Fruit fly (Drosophila melanogaster) whole organism, embryonic: ENCODE measurements around the gene Rpn12.

Experiments used
- BtbVII ChIP-seq: fragments of 200-800 bp; sonication (Bioruptor generic); optimal IDR thresholded peaks from 3 replicates; lab custom pipeline; 2017; ENCODE audit warnings: missing biosample characterization, mild to moderate bottlenecking, missing genetic modification characterization
- CG10267 ChIP-seq: fragments of 200-800 bp; sonication (Bioruptor generic); optimal IDR thresholded peaks from 2 replicates; lab custom pipeline; 2018; ENCODE audit warnings: missing biosample characterization, mild to moderate bottlenecking, missing genetic modification characterization, moderate library complexity
- CG10543 ChIP-seq: fragments of 200-800 bp; sonication (Bioruptor generic); optimal IDR thresholded peaks from 3 replicates; lab custom pipeline; 2017; ENCODE audit warnings: missing biosample characterization, mild to moderate bottlenecking, missing genetic modification characterization, moderate library complexity
- CG12391 ChIP-seq: fragments of 200-800 bp; sonication (Bioruptor generic); optimal IDR thresholded peaks from 3 replicates; lab custom pipeline; 2018; ENCODE audit warnings: missing biosample characterization, mild to moderate bottlenecking, missing genetic modification characterization, moderate library complexity
- CG13424 ChIP-seq: fragments of 200-800 bp; sonication (Bioruptor generic); optimal IDR thresholded peaks from 2 replicates; lab custom pipeline; 2019; ENCODE audit warnings: missing biosample characterization, mild to moderate bottlenecking, missing genetic modification characterization, moderate library complexity
- CG1603 ChIP-seq: fragments of 200-800 bp; sonication (Bioruptor generic); optimal IDR thresholded peaks from 2 replicates; lab custom pipeline; 2019; ENCODE audit warnings: missing biosample characterization, mild to moderate bottlenecking, missing genetic modification characterization, moderate library complexity
- CG16815 ChIP-seq: fragments of 200-800 bp; sonication (Bioruptor generic); optimal IDR thresholded peaks from 3 replicates; lab custom pipeline; 2017; ENCODE audit warnings: missing biosample characterization, mild to moderate bottlenecking, missing genetic modification characterization
- CG18764 ChIP-seq: fragments of 200-800 bp; sonication (Bioruptor generic); optimal IDR thresholded peaks from 3 replicates; lab custom pipeline; 2016; ENCODE audit warnings: missing biosample characterization, missing genetic modification characterization
- CG2678 ChIP-seq: fragments of 200-800 bp; sonication (Bioruptor generic); optimal IDR thresholded peaks from 3 replicates; lab custom pipeline; 2019; ENCODE audit warnings: missing biosample characterization, mild to moderate bottlenecking, missing genetic modification characterization, moderate library complexity
- CG3407 ChIP-seq: fragments of 200-800 bp; sonication (Bioruptor generic); optimal IDR thresholded peaks from 2 replicates; lab custom pipeline; 2018; ENCODE audit warnings: missing biosample characterization, mild to moderate bottlenecking, missing genetic modification characterization
- CG3847 ChIP-seq: fragments of 200-800 bp; sonication (Bioruptor generic); IDR thresholded peaks from 2 replicates; pipeline ENCODE4 v1.3.6; 2022; ENCODE audit warnings: missing biosample characterization, missing genetic modification characterization
- CG3995 ChIP-seq: fragments of 200-800 bp; sonication (Bioruptor generic); optimal IDR thresholded peaks from 3 replicates; lab custom pipeline; 2016; ENCODE audit warnings: missing biosample characterization, missing genetic modification characterization
- CG6683 ChIP-seq: fragments of 200-800 bp; sonication (Bioruptor generic); optimal IDR thresholded peaks from 2 replicates; lab custom pipeline; 2017; ENCODE audit warnings: missing biosample characterization, mild to moderate bottlenecking, missing genetic modification characterization, missing genetic modification reagents
- CG8944 ChIP-seq: fragments of 200-800 bp; sonication (Bioruptor generic); optimal IDR thresholded peaks from 3 replicates; lab custom pipeline; 2016; ENCODE audit warnings: missing biosample characterization, missing genetic modification characterization
- CG9215 ChIP-seq: fragments of 200-800 bp; sonication (Bioruptor generic); IDR thresholded peaks from 2 replicates; pipeline ENCODE4 v1.3.6; 2022; ENCODE audit warnings: missing biosample characterization, missing genetic modification characterization
- Chrac-16 ChIP-seq: fragments of 200-800 bp; sonication (Bioruptor generic); optimal IDR thresholded peaks from 3 replicates; lab custom pipeline; 2016; ENCODE audit warnings: missing biosample characterization, missing genetic modification characterization
- CoRest ChIP-seq: fragments of 200-800 bp; sonication (Bioruptor generic); optimal IDR thresholded peaks from 3 replicates; lab custom pipeline; 2018; ENCODE audit warnings: missing biosample characterization, mild to moderate bottlenecking, missing genetic modification characterization, moderate library complexity
- D19A ChIP-seq: fragments of 200-800 bp; optimal IDR thresholded peaks from 3 replicates; lab custom pipeline; 2019; ENCODE audit warnings: missing biosample characterization, mild to moderate bottlenecking, missing genetic modification characterization, moderate library complexity
- Dfd ChIP-seq, 2 experiments: fragments of >200 bp; optimal IDR thresholded peaks; 2 replicates each; lab custom pipeline; 2017; ENCODE audit warnings: missing biosample characterization in 2 of 2, missing genetic modification characterization in 2 of 2
- Dip3 ChIP-seq: fragments of 200-800 bp; sonication (Bioruptor generic); optimal IDR thresholded peaks from 3 replicates; lab custom pipeline; 2016; ENCODE audit warnings: missing biosample characterization, missing genetic modification characterization
- E2f2 ChIP-seq: fragments of 200-800 bp; sonication (Bioruptor generic); IDR thresholded peaks from 2 replicates; pipeline ENCODE4 v1.3.6; 2022; ENCODE audit warnings: missing biosample characterization, missing genetic modification characterization
- ERR ChIP-seq: fragments of 200-800 bp; sonication (Bioruptor generic); optimal IDR thresholded peaks from 2 replicates; lab custom pipeline; 2016; ENCODE audit warnings: missing biosample characterization, missing genetic modification characterization
- Ets97D ChIP-seq: fragments of 200-800 bp; sonication (Bioruptor generic); optimal IDR thresholded peaks from 3 replicates; lab custom pipeline; 2016; ENCODE audit warnings: missing biosample characterization, missing genetic modification characterization
- Lim3 ChIP-seq: fragments of 200-800 bp; sonication (Bioruptor generic); IDR thresholded peaks from 2 replicates; pipeline ENCODE4 v1.3.6; 2022; ENCODE audit warnings: missing biosample characterization, missing genetic modification characterization
- Nf-YB ChIP-seq: fragments of 200-800 bp; sonication (Bioruptor generic); optimal IDR thresholded peaks from 3 replicates; lab custom pipeline; 2019; ENCODE audit warnings: missing biosample characterization, mild to moderate bottlenecking, missing genetic modification characterization, moderate library complexity
- Nf-YC ChIP-seq: fragments of 200-800 bp; optimal IDR thresholded peaks from 3 replicates; lab custom pipeline; 2019; ENCODE audit warnings: missing biosample characterization, mild to moderate bottlenecking, missing genetic modification characterization, moderate library complexity
- Opbp ChIP-seq: fragments of 200-800 bp; sonication (Bioruptor generic); IDR thresholded peaks from 3 replicates; pipeline ENCODE4 v1.3.6; 2022; ENCODE audit warnings: missing biosample characterization, missing genetic modification characterization; ENCODE audit not compliant: partially characterized antibody
- Side ChIP-seq: fragments of 200-800 bp; sonication (Bioruptor generic); optimal IDR thresholded peaks from 2 replicates; lab custom pipeline; 2016; ENCODE audit warnings: missing biosample characterization, missing genetic modification characterization
- Sry-δ ChIP-seq: fragments of 200-800 bp; sonication (Bioruptor generic); optimal IDR thresholded peaks from 2 replicates; lab custom pipeline; 2016; ENCODE audit warnings: missing biosample characterization, missing genetic modification characterization
- Trl ChIP-seq, 3 experiments: fragments of >200 bp in 2 of 3; fragments of 200-800 bp in 1 of 3; sonication (Bioruptor generic) in 1 of 3; optimal IDR thresholded peaks; 2 replicates in 1 of 3; 3 replicates in 2 of 3; lab custom pipeline; 2016 to 2017; ENCODE audit warnings: missing biosample characterization in 1 of 3, missing genetic modification characterization in 1 of 3
- amos ChIP-seq: fragments of 200-800 bp; sonication (Bioruptor generic); IDR thresholded peaks from 2 replicates; pipeline ENCODE4 v1.3.6; 2022; ENCODE audit warnings: missing biosample characterization, missing genetic modification characterization; ENCODE audit not compliant: partially characterized antibody
- ato ChIP-seq: fragments of 200-800 bp; sonication (Bioruptor generic); IDR thresholded peaks from 2 replicates; pipeline ENCODE4 v1.3.6; 2022; ENCODE audit warnings: missing biosample characterization, missing genetic modification characterization; ENCODE audit not compliant: partially characterized antibody
- br ChIP-seq: fragments of >200 bp; optimal IDR thresholded peaks from 2 replicates; lab custom pipeline; 2017
- corto ChIP-seq: fragments of 200-800 bp; sonication (Bioruptor generic); optimal IDR thresholded peaks from 2 replicates; lab custom pipeline; 2016; ENCODE audit warnings: missing biosample characterization, mild to moderate bottlenecking, missing genetic modification characterization, moderate library complexity
- dimm ChIP-seq: fragments of 200-800 bp; sonication (Bioruptor generic); IDR thresholded peaks from 2 replicates; pipeline ENCODE4 v1.3.6; 2022; ENCODE audit warnings: missing biosample characterization, missing genetic modification characterization
- dmrt99B ChIP-seq: fragments of 200-800 bp; sonication (Bioruptor generic); optimal IDR thresholded peaks from 2 replicates; lab custom pipeline; 2018; ENCODE audit warnings: missing biosample characterization, mild to moderate bottlenecking, missing genetic modification characterization, moderate library complexity
- ewg ChIP-seq: fragments of 200-800 bp; sonication (Bioruptor generic); optimal IDR thresholded peaks from 3 replicates; lab custom pipeline; 2017; ENCODE audit warnings: mild to moderate bottlenecking, missing biosample characterization, missing genetic modification reagents, missing genetic modification characterization
- gfzf ChIP-seq: fragments of 200-800 bp; sonication (Bioruptor generic); optimal IDR thresholded peaks from 2 replicates; lab custom pipeline; 2016; ENCODE audit warnings: missing biosample characterization, mild to moderate bottlenecking, missing genetic modification characterization, moderate library complexity
- grau ChIP-seq: fragments of 200-800 bp; optimal IDR thresholded peaks from 3 replicates; lab custom pipeline; 2019; ENCODE audit warnings: missing biosample characterization, mild to moderate bottlenecking, missing genetic modification characterization, moderate library complexity
- h ChIP-seq: fragments of >200 bp; optimal IDR thresholded peaks from 2 replicates; lab custom pipeline; 2017
- hbn ChIP-seq: fragments of 200-800 bp; sonication (Bioruptor generic); IDR thresholded peaks from 2 replicates; pipeline ENCODE4 v1.3.6; 2022; ENCODE audit warnings: missing biosample characterization, missing genetic modification characterization; ENCODE audit not compliant: partially characterized antibody
- jumu ChIP-seq: fragments of 200-800 bp; sonication (Bioruptor generic); optimal IDR thresholded peaks from 3 replicates; lab custom pipeline; 2016; ENCODE audit warnings: missing biosample characterization, missing genetic modification characterization
- knrl ChIP-seq: fragments of 200-800 bp; sonication (Bioruptor generic); IDR thresholded peaks from 3 replicates; pipeline ENCODE4 v1.3.6; 2022; ENCODE audit warnings: missing biosample characterization, missing genetic modification characterization; ENCODE audit not compliant: partially characterized antibody
- mam ChIP-seq: fragments of 200-800 bp; sonication (Bioruptor generic); optimal IDR thresholded peaks from 3 replicates; lab custom pipeline; 2016; ENCODE audit warnings: missing biosample characterization, missing genetic modification characterization
- pb ChIP-seq: fragments of 200-800 bp; sonication (Bioruptor generic); optimal IDR thresholded peaks from 3 replicates; lab custom pipeline; 2016; ENCODE audit warnings: missing biosample characterization, missing genetic modification characterization
- schlank ChIP-seq: fragments of 200-800 bp; sonication (Bioruptor generic); optimal IDR thresholded peaks from 2 replicates; lab custom pipeline; 2018; ENCODE audit warnings: missing biosample characterization, mild to moderate bottlenecking, missing genetic modification characterization
- sima ChIP-seq: fragments of 200-800 bp; sonication (Bioruptor generic); optimal IDR thresholded peaks from 2 replicates; lab custom pipeline; 2016; ENCODE audit warnings: missing biosample characterization, missing genetic modification characterization
- sna ChIP-seq: fragments of 200-800 bp; sonication (Bioruptor generic); IDR thresholded peaks from 2 replicates; pipeline ENCODE4 v1.3.6; 2022; ENCODE audit warnings: missing biosample characterization, missing genetic modification characterization; ENCODE audit not compliant: partially characterized antibody
- unpg ChIP-seq: fragments of 200-800 bp; sonication (Bioruptor generic); optimal IDR thresholded peaks from 3 replicates; lab custom pipeline; 2018; ENCODE audit warnings: missing biosample characterization, mild to moderate bottlenecking, missing genetic modification characterization, moderate library complexity
- zen ChIP-seq: fragments of 200-800 bp; sonication (Bioruptor generic); optimal IDR thresholded peaks from 3 replicates; lab custom pipeline; 2018; ENCODE audit warnings: missing biosample characterization, mild to moderate bottlenecking, missing genetic modification characterization, moderate library complexity

Rpn12 gene

dm6 chr3L:16581201-16581705 lies 1.6 kb upstream of the Rpn12 start, which contains the start of gene Smn (continued):
- TF ChIP-seq CG13424 (tag; lab: Kevin White, UChicago) (peak; percentile 49), Ets97D (GFP tag; lab: Kevin White, UChicago) (peak; percentile 30), BtbVII (GFP tag; lab: Kevin White, UChicago) (no peak), sna (GFP tag; lab: Robert Waterston, UW) (peak; percentile 73), CoRest (tag; lab: Kevin White, UChicago) (peak; percentile 66), corto (GFP tag; lab: Kevin White, UChicago) (no peak), CG6683 (peak; percentile 6), jumu (GFP tag; lab: Kevin White, UChicago) (peak; percentile 53), CG3995 (GFP tag; lab: Kevin White, UChicago) (peak; percentile 79), Nf-YC (tag; lab: Kevin White, UChicago) (peak; percentile 21), Opbp (GFP tag; lab: Robert Waterston, UW) (peak; percentile 78; the same call in 2 of the 3 replicates), gfzf (GFP tag; lab: Kevin White, UChicago) (peak; percentile 22), CG16815 (GFP tag; lab: Kevin White, UChicago) (no peak), mam (GFP tag; lab: Kevin White, UChicago) (peak; percentile 73), CG10543 (GFP tag; lab: Kevin White, UChicago) (peak; percentile 46), sima (GFP tag; lab: Kevin White, UChicago) (no peak), br (lab: Kevin White, UChicago) (no peak), unpg (peak; percentile 31), CG18764 (GFP tag; lab: Kevin White, UChicago) (peak; percentile 10), dmrt99B (peak; percentile 49), ERR (GFP tag; lab: Kevin White, UChicago) (no peak), Dfd (GFP tag; optimal IDR thresholded peaks at IDR 0.05; lab: Kevin White, UChicago) (no peak), pb (GFP tag; lab: Kevin White, UChicago) (no peak), amos (GFP tag; lab: Robert Waterston, UW) (peak; percentile 86), Trl (optimal IDR thresholded peaks at IDR 0.05; lab: Kevin White, UChicago) (no peak), Trl (GFP tag; optimal IDR thresholded peaks at IDR 0.05; lab: Kevin White, UChicago) (peak; percentile 47), CG2678 (tag; lab: Kevin White, UChicago) (peak; percentile 59), dimm (no peak), Nf-YB (peak; percentile 7), Lim3 (GFP tag; lab: Robert Waterston, UW) (no peak), Chrac-16 (GFP tag; lab: Kevin White, UChicago) (peak; percentile 53), ato (GFP tag; lab: Robert Waterston, UW) (peak; percentile 72), schlank (no peak), hbn (GFP tag; lab: Robert Waterston, UW) (peak; percentile 77), h (no peak), CG9215 (GFP tag; lab: Robert Waterston, UW) (0 out of 2 replicates have a peak, but pooled peaks have one; percentile 34), CG3847 (GFP tag; lab: Robert Waterston, UW) (peak; percentile 55), CG3407 (GFP tag; lab: Kevin White, UChicago) (peak; percentile 34), Dip3 (peak; percentile 55), CG10267 (tag; lab: Kevin White, UChicago) (peak; percentile 85), D19A (tag; lab: Kevin White, UChicago) (peak; percentile 28), E2f2 (peak; percentile 31; the same call in 1 of the 2 replicates), grau (tag; lab: Kevin White, UChicago) (peak; percentile 53), knrl (GFP tag; lab: Robert Waterston, UW) (peak; percentile 86), zen (peak; percentile 28), CG1603 (tag; lab: Kevin White, UChicago) (peak; percentile 18), Sry-δ (peak; percentile 85), ewg (GFP tag; lab: Kevin White, UChicago) (no peak), Side (GFP tag; lab: Kevin White, UChicago) (peak; percentile 67), CG12391 (tag; lab: Kevin White, UChicago) (peak; percentile 61), CG8944 (GFP tag; lab: Kevin White, UChicago) (peak; percentile 22)
